Worm (Caenorhabditis elegans) whole organism, L3 larva: Measurements from ENCODE around the gene che-10.

Source experiments
- elt-1 ChIP-seq: fragments of 150-350 bp; optimal IDR thresholded peaks from 2 replicates; lab custom pipeline; 2014; ENCODE audit warnings: missing biosample characterization, missing genetic modification characterization
- jun-1 ChIP-seq: fragments of 150-350 bp; optimal IDR thresholded peaks from 2 replicates; lab custom pipeline; 2014; ENCODE audit warnings: missing biosample characterization, missing genetic modification reagents, missing genetic modification characterization
- lin-39 ChIP-seq: fragments of 150-350 bp; optimal IDR thresholded peaks from 2 replicates; lab custom pipeline; 2018; ENCODE audit warnings: missing biosample characterization, missing genetic modification reagents, missing genetic modification characterization
- mdl-1 ChIP-seq: fragments of 150-350 bp; optimal IDR thresholded peaks from 2 replicates; lab custom pipeline; 2014; ENCODE audit warnings: missing biosample characterization, missing genetic modification characterization
- nhr-12 ChIP-seq: fragments of 150-350 bp; optimal IDR thresholded peaks from 2 replicates; lab custom pipeline; 2014; ENCODE audit warnings: missing biosample characterization, missing genetic modification characterization
- pha-4 ChIP-seq: fragments of 150-350 bp; optimal IDR thresholded peaks from 2 replicates; lab custom pipeline; 2014; ENCODE audit warnings: missing biosample characterization, missing genetic modification reagents, missing genetic modification characterization
- snpc-4 ChIP-seq: fragments of 150-350 bp; optimal IDR thresholded peaks from 2 replicates; lab custom pipeline; 2014; ENCODE audit warnings: missing biosample characterization, missing genetic modification characterization

ce11 chrII:4604149-4604548 lies 34.0 kb downstream of the che-10 start:
- TF ChIP-seq pha-4 (tag; lab: Kevin White, UChicago) (peak; percentile 54), elt-1 (tag; lab: Kevin White, UChicago) (no peak), mdl-1 (tag; lab: Kevin White, UChicago) (no peak), nhr-12 (tag; lab: Kevin White, UChicago) (no peak), lin-39 (tag; lab: Kevin White, UChicago) (no peak), jun-1 (peak; percentile 50), snpc-4 (tag; lab: Kevin White, UChicago) (no peak)
